Worm (Caenorhabditis elegans) whole organism, young adult: Measurements from ENCODE around the gene gldi-8.

Experiments used
- B0261.1 ChIP-seq: sonication (generic microtip); optimal IDR thresholded peaks from 2 replicates; lab custom pipeline; 2016; ENCODE audit warnings: mild to moderate bottlenecking, missing genetic modification characterization, moderate library complexity, missing compliant biosample characterization
- C06A6.2 ChIP-seq: fragments of 200-800 bp; sonication (Bioruptor generic); conservative IDR thresholded peaks from 2 replicates; pipeline ENCODE4 v1.3.6; 2022; ENCODE audit warnings: missing genetic modification characterization, missing compliant biosample characterization
- F10E7.11 ChIP-seq: sonication (generic microtip); optimal IDR thresholded peaks from 2 replicates; lab custom pipeline; 2017; ENCODE audit warnings: mild to moderate bottlenecking, missing genetic modification characterization, moderate library complexity, missing compliant biosample characterization
- F23B12.7 ChIP-seq: sonication (generic microtip); optimal IDR thresholded peaks from 2 replicates; lab custom pipeline; 2017; ENCODE audit warnings: missing genetic modification characterization, mild to moderate bottlenecking, missing compliant biosample characterization, antibody characterized with exemption, moderate library complexity; ENCODE audit not compliant: insufficient read depth
- F39B2.1 ChIP-seq: fragments of 200-800 bp; sonication (Bioruptor generic); IDR thresholded peaks from 2 replicates; pipeline ENCODE4 v1.3.6; 2022; ENCODE audit warnings: missing genetic modification reagents, missing genetic modification characterization, missing compliant biosample characterization
- F49E8.2 ChIP-seq: sonication (generic microtip); optimal IDR thresholded peaks from 3 replicates; lab custom pipeline; 2017; ENCODE audit warnings: missing genetic modification characterization, mild to moderate bottlenecking, missing compliant biosample characterization, antibody characterized with exemption, moderate library complexity; ENCODE audit not compliant: insufficient read depth
- F57C9.4 ChIP-seq: sonication (generic microtip); optimal IDR thresholded peaks from 2 replicates; lab custom pipeline; 2017; ENCODE audit warnings: mild to moderate bottlenecking, missing genetic modification characterization, missing compliant biosample characterization
- K11D2.4 ChIP-seq: fragments of 200-800 bp; sonication (Bioruptor generic); IDR thresholded peaks from 2 replicates; pipeline ENCODE4 v1.3.6; 2022; ENCODE audit warnings: missing genetic modification reagents, missing genetic modification characterization, missing compliant biosample characterization
- T07F8.4 ChIP-seq: sonication (generic microtip); optimal IDR thresholded peaks from 2 replicates; lab custom pipeline; 2016; ENCODE audit warnings: mild to moderate bottlenecking, missing genetic modification characterization, moderate library complexity, missing compliant biosample characterization
- Y53G8AR.9 ChIP-seq: fragments of 200-800 bp; sonication (Bioruptor generic); conservative IDR thresholded peaks from 2 replicates; pipeline ENCODE4 v1.3.6; 2022; ENCODE audit warnings: missing genetic modification reagents, missing genetic modification characterization, missing compliant biosample characterization
- Y67H2A.10 ChIP-seq: fragments of 200-800 bp; sonication (Bioruptor generic); conservative IDR thresholded peaks from 2 replicates; pipeline ENCODE4 v1.3.6; 2022; ENCODE audit warnings: missing genetic modification reagents, missing genetic modification characterization, missing compliant biosample characterization
- Y79H2A.3 ChIP-seq: fragments of 200-800 bp; sonication (Bioruptor generic); conservative IDR thresholded peaks from 2 replicates; pipeline ENCODE4 v1.3.6; 2022; ENCODE audit warnings: missing genetic modification reagents, missing genetic modification characterization, missing compliant biosample characterization
- ZK185.1 ChIP-seq: sonication (generic microtip); optimal IDR thresholded peaks from 2 replicates; lab custom pipeline; 2016; ENCODE audit warnings: mild to moderate bottlenecking, missing genetic modification characterization, missing compliant biosample characterization; ENCODE audit not compliant: poor library complexity, severe bottlenecking
- aptf-3 ChIP-seq: fragments of 200-800 bp; sonication (Bioruptor generic); IDR thresholded peaks from 2 replicates; pipeline ENCODE4 v1.3.6; 2022; ENCODE audit warnings: missing genetic modification characterization, missing compliant biosample characterization
- bed-1 ChIP-seq: fragments of 200-800 bp; sonication (Bioruptor generic); IDR thresholded peaks from 2 replicates; pipeline ENCODE4 v1.3.6; 2022; ENCODE audit warnings: missing genetic modification reagents, missing genetic modification characterization, missing compliant biosample characterization
- ceh-58 ChIP-seq: fragments of 200-800 bp; sonication (Bioruptor generic); IDR thresholded peaks from 2 replicates; pipeline ENCODE4 v1.3.6; 2022; ENCODE audit warnings: missing genetic modification characterization, missing compliant biosample characterization
- ceh-79 ChIP-seq: sonication (generic microtip); optimal IDR thresholded peaks from 2 replicates; lab custom pipeline; 2017; ENCODE audit warnings: mild to moderate bottlenecking, missing genetic modification characterization, missing compliant biosample characterization
- die-1 ChIP-seq: sonication (generic microtip); optimal IDR thresholded peaks from 2 replicates; lab custom pipeline; 2016; ENCODE audit warnings: missing genotype, mild to moderate bottlenecking, missing genetic modification characterization, missing compliant biosample characterization
- dox-1 ChIP-seq: fragments of 200-800 bp; sonication (Bioruptor generic); IDR thresholded peaks from 2 replicates; pipeline ENCODE4 v1.3.6; 2022; ENCODE audit warnings: missing genetic modification reagents, missing genetic modification characterization, missing compliant biosample characterization
- egrh-3 ChIP-seq: fragments of 200-800 bp; sonication (Bioruptor generic); IDR thresholded peaks from 2 replicates; pipeline ENCODE4 v1.3.6; 2022; ENCODE audit warnings: missing genetic modification reagents, missing genetic modification characterization, missing compliant biosample characterization
- ets-4 ChIP-seq: fragments of 200-800 bp; sonication (Bioruptor generic); optimal IDR thresholded peaks from 2 replicates; lab custom pipeline; 2018; ENCODE audit warnings: mild to moderate bottlenecking, missing genetic modification characterization, missing compliant biosample characterization
- fkh-3 ChIP-seq: sonication (generic microtip); optimal IDR thresholded peaks from 2 replicates; lab custom pipeline; 2016; ENCODE audit warnings: mild to moderate bottlenecking, missing genetic modification characterization, missing compliant biosample characterization
- him-1 ChIP-seq: sonication (generic microtip); optimal IDR thresholded peaks from 2 replicates; lab custom pipeline; 2016; ENCODE audit warnings: missing genotype, missing genetic modification reagents, missing genetic modification characterization, missing compliant biosample characterization
- hmg-1.2 ChIP-seq: fragments of 200-800 bp; sonication (Bioruptor generic); IDR thresholded peaks from 2 replicates; pipeline ENCODE4 v1.3.6; 2022; ENCODE audit warnings: missing genetic modification reagents, missing genetic modification characterization, missing compliant biosample characterization
- hmg-20 ChIP-seq: fragments of 200-800 bp; sonication (Bioruptor generic); IDR thresholded peaks from 2 replicates; pipeline ENCODE4 v1.3.6; 2022; ENCODE audit warnings: missing genetic modification reagents, missing genetic modification characterization, missing compliant biosample characterization
- hsf-1 ChIP-seq: fragments of 200-800 bp; sonication (Bioruptor generic); IDR thresholded peaks from 2 replicates; pipeline ENCODE4 v1.3.6; 2022; ENCODE audit warnings: missing genetic modification reagents, missing genetic modification characterization, missing compliant biosample characterization
- let-526 ChIP-seq: fragments of 200-800 bp; sonication (Bioruptor generic); IDR thresholded peaks from 2 replicates; pipeline ENCODE4 v1.3.6; 2022; ENCODE audit warnings: missing genetic modification reagents, missing genetic modification characterization, missing compliant biosample characterization
- lin-26 ChIP-seq: fragments of 200-800 bp; sonication (Bioruptor generic); IDR thresholded peaks from 2 replicates; pipeline ENCODE4 v1.3.6; 2022; ENCODE audit warnings: missing genetic modification reagents, missing genetic modification characterization, missing compliant biosample characterization
- lin-54 ChIP-seq: fragments of 200-800 bp; sonication (Bioruptor generic); optimal IDR thresholded peaks from 2 replicates; lab custom pipeline; 2018; ENCODE audit warnings: mild to moderate bottlenecking, missing genetic modification characterization, missing compliant biosample characterization
- lsy-27 ChIP-seq: sonication (generic microtip); optimal IDR thresholded peaks from 2 replicates; lab custom pipeline; 2017; ENCODE audit warnings: missing genetic modification characterization, mild to moderate bottlenecking, missing compliant biosample characterization, antibody characterized with exemption, missing genotype, borderline replicate concordance; ENCODE audit not compliant: insufficient read depth
- madf-6 ChIP-seq: fragments of 200-800 bp; sonication (Bioruptor generic); IDR thresholded peaks from 2 replicates; pipeline ENCODE4 v1.3.6; 2022; ENCODE audit warnings: missing genetic modification reagents, missing genetic modification characterization, missing compliant biosample characterization
- madf-8 ChIP-seq: fragments of 200-800 bp; sonication (Bioruptor generic); conservative IDR thresholded peaks from 2 replicates; pipeline ENCODE4 v1.3.6; 2022; ENCODE audit warnings: missing genetic modification reagents, missing genetic modification characterization, missing compliant biosample characterization
- mcd-1 ChIP-seq: fragments of 200-800 bp; sonication (Bioruptor generic); IDR thresholded peaks from 2 replicates; pipeline ENCODE4 v1.3.6; 2022; ENCODE audit warnings: missing genetic modification reagents, missing genetic modification characterization, missing compliant biosample characterization
- mxl-1 ChIP-seq: sonication (generic microtip); optimal IDR thresholded peaks from 2 replicates; lab custom pipeline; 2016; ENCODE audit warnings: missing genetic modification characterization, missing compliant biosample characterization
- nfya-1 ChIP-seq: sonication (generic microtip); optimal IDR thresholded peaks from 2 replicates; lab custom pipeline; 2017; ENCODE audit warnings: antibody characterized with exemption, missing compliant biosample characterization, missing genetic modification characterization, borderline replicate concordance; ENCODE audit not compliant: insufficient read depth
- nhr-179 ChIP-seq: sonication (generic microtip); optimal IDR thresholded peaks from 2 replicates; lab custom pipeline; 2016; ENCODE audit warnings: mild to moderate bottlenecking, missing genetic modification characterization, missing compliant biosample characterization
- nhr-80 ChIP-seq: sonication (generic microtip); optimal IDR thresholded peaks from 2 replicates; lab custom pipeline; 2016; ENCODE audit warnings: missing genetic modification characterization, missing compliant biosample characterization
- pbrm-1 ChIP-seq: fragments of 200-800 bp; sonication (Bioruptor generic); IDR thresholded peaks from 2 replicates; pipeline ENCODE4 v1.3.6; 2022; ENCODE audit warnings: missing genetic modification reagents, missing genetic modification characterization, missing compliant biosample characterization
- pha-4 ChIP-seq: fragments of 150-350 bp; sonication (generic microtip); optimal IDR thresholded peaks from 2 replicates; lab custom pipeline; 2014; ENCODE audit warnings: missing biosample characterization, missing genetic modification reagents, missing genetic modification characterization
- repo-1 ChIP-seq: sonication (generic microtip); optimal IDR thresholded peaks from 2 replicates; lab custom pipeline; 2017; ENCODE audit warnings: mild to moderate bottlenecking, missing genetic modification characterization, missing compliant biosample characterization
- snpc-1.1 ChIP-seq: sonication (generic microtip); optimal IDR thresholded peaks from 2 replicates; lab custom pipeline; 2017; ENCODE audit warnings: missing genetic modification characterization, mild to moderate bottlenecking, missing compliant biosample characterization, antibody characterized with exemption, moderate library complexity, missing genotype, missing genetic modification reagents; ENCODE audit not compliant: insufficient read depth
- snpc-4 ChIP-seq, 5 experiments: fragments of 150-350 bp in 1 of 5; sonication (generic microtip) in 4 of 5; optimal IDR thresholded peaks; 2 replicates each; lab custom pipeline; 2014 to 2018; ENCODE audit warnings: missing genetic modification characterization in 5 of 5, missing biosample characterization in 3 of 5, antibody characterized with exemption in 2 of 5, mild to moderate bottlenecking in 2 of 5, missing compliant biosample characterization in 2 of 5, missing genotype in 2 of 5, moderate library complexity in 2 of 5, missing genetic modification reagents in 1 of 5
- unc-130 ChIP-seq: sonication (generic microtip); optimal IDR thresholded peaks from 2 replicates; lab custom pipeline; 2016; ENCODE audit warnings: missing genetic modification reagents, missing genetic modification characterization, missing compliant biosample characterization
- unc-62 ChIP-seq: fragments of 150-350 bp; optimal IDR thresholded peaks from 2 replicates; lab custom pipeline; 2014; ENCODE audit warnings: missing biosample characterization, missing genetic modification reagents, missing genetic modification characterization
- ztf-25 ChIP-seq: fragments of 200-800 bp; sonication (Bioruptor generic); IDR thresholded peaks from 2 replicates; pipeline ENCODE4 v1.3.6; 2022; ENCODE audit warnings: missing genetic modification reagents, missing genetic modification characterization, missing compliant biosample characterization
- ztf-6 ChIP-seq: fragments of 200-800 bp; sonication (Bioruptor generic); IDR thresholded peaks from 2 replicates; pipeline ENCODE4 v1.3.6; 2022; ENCODE audit warnings: missing genetic modification reagents, missing genetic modification characterization, missing compliant biosample characterization

gldi-8 gene

DNA sequence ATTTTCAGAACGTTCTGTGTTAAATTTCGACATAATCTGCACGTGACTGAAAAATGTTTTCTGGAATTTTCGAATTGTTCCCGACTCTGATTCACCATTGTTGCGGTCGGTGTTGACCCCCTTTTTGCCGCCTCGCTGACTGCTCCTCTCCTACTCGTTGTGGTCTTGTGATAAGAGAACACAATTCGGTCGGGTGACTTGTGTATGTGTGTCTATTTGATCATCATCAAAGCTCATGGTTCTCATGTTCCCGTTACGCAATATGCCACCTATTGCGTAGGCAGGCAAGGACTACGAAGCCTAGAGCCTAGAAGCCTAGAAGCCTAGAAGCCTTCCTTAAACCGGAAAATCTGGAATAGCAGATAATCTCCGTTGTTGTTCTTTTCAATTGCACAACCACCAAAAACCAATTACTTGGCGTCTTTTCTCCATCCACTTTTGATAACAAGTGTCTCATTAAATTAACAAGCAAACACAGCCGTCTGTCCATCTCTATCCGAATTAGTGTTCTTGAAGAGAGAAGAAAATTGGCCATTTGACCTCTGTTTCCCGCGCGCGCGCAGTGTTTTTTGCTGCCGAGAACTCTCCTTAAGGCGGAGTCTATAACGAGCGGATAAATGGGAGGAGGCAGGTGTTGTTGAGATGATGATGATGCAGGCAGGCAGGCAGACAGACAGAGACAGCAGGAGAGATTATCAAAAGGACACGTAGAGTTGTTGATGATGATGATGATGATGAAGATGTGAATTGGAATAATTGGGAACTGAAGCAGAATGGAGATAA is 15.3 kb upstream of the gldi-8 start (continued):
- TF ChIP-seq K11D2.4 (GFP tag; lab: Robert Waterston, UW) (peak; percentile 14; the same call in 1 of the 2 replicates), T07F8.4 (tag; lab: Kevin White, UChicago) (no peak), mcd-1 (peak; percentile 51), unc-62 (GFP tag; lab: Kevin White, UChicago) (no peak), him-1 (tag; lab: Kevin White, UChicago) (no peak), F10E7.11 (tag; lab: Kevin White, UChicago) (no peak), dox-1 (GFP tag; lab: Robert Waterston, UW) (peak; percentile 64), F39B2.1 (GFP tag; lab: Robert Waterston, UW) (no peak; the same call in 1 of the 2 replicates), madf-8 (no peak), nhr-179 (no peak), die-1 (no peak), nfya-1 (tag; lab: Kevin White, UChicago) (no peak), mxl-1 (tag; lab: Kevin White, UChicago) (no peak), F57C9.4 (tag; lab: Kevin White, UChicago) (no peak), pha-4 (tag; lab: Kevin White, UChicago) (peak; percentile 4), ztf-25 (GFP tag; lab: Robert Waterston, UW) (no peak), fkh-3 (tag; lab: Kevin White, UChicago) (no peak), hmg-1.2 (peak; percentile 46), egrh-3 (GFP tag; lab: Robert Waterston, UW) (no peak), lin-54 (GFP tag; lab: Kevin White, UChicago) (peak; percentile 31), bed-1 (GFP tag; lab: Robert Waterston, UW) (no peak), hsf-1 (GFP tag; lab: Robert Waterston, UW) (peak; percentile 94), aptf-3 (no peak), nhr-80 (tag; lab: Kevin White, UChicago) (peak; percentile 82), repo-1 (tag; lab: Kevin White, UChicago) (peak; percentile 21), madf-6 (GFP tag; lab: Robert Waterston, UW) (no peak), C06A6.2 (GFP tag; lab: Robert Waterston, UW) (no peak), ets-4 (GFP tag; lab: Kevin White, UChicago) (peak; percentile 82), F49E8.2 (no peak), F23B12.7 (tag; lab: Kevin White, UChicago) (peak; percentile 65), snpc-1.1 (tag; lab: Kevin White, UChicago) (no peak), pbrm-1 (GFP tag; lab: Robert Waterston, UW) (0 out of 2 replicates have a peak, but pooled peaks have one; percentile 36), unc-130 (GFP tag; lab: Kevin White, UChicago) (no peak), let-526 (GFP tag; lab: Robert Waterston, UW) (0 out of 2 replicates have a peak, but pooled peaks have one; percentile 45), Y53G8AR.9 (GFP tag; lab: Robert Waterston, UW) (peak; percentile 78; the same call in 1 of the 2 replicates), Y67H2A.10 (no peak), B0261.1 (tag; lab: Kevin White, UChicago) (no peak), ceh-58 (no peak), ZK185.1 (tag; lab: Kevin White, UChicago) (peak; percentile 7), hmg-20 (GFP tag; lab: Robert Waterston, UW) (no peak), ceh-79 (tag; lab: Kevin White, UChicago) (no peak), Y79H2A.3 (0 out of 2 replicates have a peak, but pooled peaks have one; percentile 44), ztf-6 (GFP tag; lab: Robert Waterston, UW) (no peak), snpc-4 (GFP tag; optimal IDR thresholded peaks at IDR 0.05; lab: Kevin White, UChicago) (no peak), snpc-4 (tag; optimal IDR thresholded peaks at IDR 0.05; lab: Kevin White, UChicago) (peak in 3 of 4 experiments; percentile 5 to 35 (median 11)), lin-26 (no peak), lsy-27 (tag; lab: Kevin White, UChicago) (no peak)
